Fruit fly (Drosophila melanogaster) whole organism, prepupa: ENCODE results near the gene Dhc93AB.

Experiments used
- CG10669 ChIP-seq: fragments of 200-800 bp; sonication (Bioruptor generic); optimal IDR thresholded peaks from 3 replicates; lab custom pipeline; 2018; ENCODE audit warnings: missing biosample characterization, mild to moderate bottlenecking, missing genetic modification characterization, moderate library complexity
- CG11294 ChIP-seq: fragments of 200-800 bp; sonication (Bioruptor generic); IDR thresholded peaks from 2 replicates; pipeline ENCODE4 v1.3.6; 2022; ENCODE audit warnings: missing biosample characterization, missing genetic modification characterization
- CG11762 ChIP-seq: fragments of 200-800 bp; sonication (Bioruptor generic); optimal IDR thresholded peaks from 3 replicates; lab custom pipeline; 2016; ENCODE audit warnings: missing biosample characterization, missing genetic modification characterization; ENCODE audit not compliant: insufficient read depth
- CG11902 ChIP-seq: fragments of 200-800 bp; sonication (Bioruptor generic); optimal IDR thresholded peaks from 3 replicates; lab custom pipeline; 2016; ENCODE audit warnings: missing biosample characterization, missing genetic modification characterization
- CG34406 ChIP-seq: fragments of 200-800 bp; sonication (Bioruptor generic); optimal IDR thresholded peaks from 3 replicates; lab custom pipeline; 2016; ENCODE audit warnings: missing biosample characterization, missing genetic modification characterization
- CG6808 ChIP-seq: fragments of 200-800 bp; sonication (Bioruptor generic); optimal IDR thresholded peaks from 3 replicates; lab custom pipeline; 2017; ENCODE audit warnings: missing biosample characterization, missing genetic modification characterization, mild to moderate bottlenecking, moderate library complexity, missing genetic modification reagents
- CG6854 ChIP-seq: fragments of 200-800 bp; sonication (Bioruptor generic); optimal IDR thresholded peaks from 2 replicates; lab custom pipeline; 2017; ENCODE audit warnings: missing biosample characterization, mild to moderate bottlenecking, missing genetic modification characterization
- CG8632 ChIP-seq: fragments of 200-800 bp; sonication (Bioruptor generic); optimal IDR thresholded peaks from 3 replicates; lab custom pipeline; 2016; ENCODE audit warnings: missing biosample characterization, missing genetic modification characterization
- Ets21C ChIP-seq: fragments of 200-800 bp; sonication (Bioruptor generic); optimal IDR thresholded peaks from 3 replicates; lab custom pipeline; 2016; ENCODE audit warnings: missing biosample characterization, missing genetic modification characterization
- esn ChIP-seq: fragments of 200-800 bp; sonication (Bioruptor generic); optimal IDR thresholded peaks from 2 replicates; lab custom pipeline; 2016; ENCODE audit warnings: missing biosample characterization, mild to moderate bottlenecking, missing genetic modification characterization, moderate library complexity
- salr ChIP-seq, 2 experiments: fragments of 200-800 bp; sonication (Bioruptor generic); optimal IDR thresholded peaks; 3 replicates each; lab custom pipeline; 2016 to 2018; ENCODE audit warnings: missing biosample characterization in 2 of 2, missing genetic modification characterization in 2 of 2, mild to moderate bottlenecking in 1 of 2

DNA sequence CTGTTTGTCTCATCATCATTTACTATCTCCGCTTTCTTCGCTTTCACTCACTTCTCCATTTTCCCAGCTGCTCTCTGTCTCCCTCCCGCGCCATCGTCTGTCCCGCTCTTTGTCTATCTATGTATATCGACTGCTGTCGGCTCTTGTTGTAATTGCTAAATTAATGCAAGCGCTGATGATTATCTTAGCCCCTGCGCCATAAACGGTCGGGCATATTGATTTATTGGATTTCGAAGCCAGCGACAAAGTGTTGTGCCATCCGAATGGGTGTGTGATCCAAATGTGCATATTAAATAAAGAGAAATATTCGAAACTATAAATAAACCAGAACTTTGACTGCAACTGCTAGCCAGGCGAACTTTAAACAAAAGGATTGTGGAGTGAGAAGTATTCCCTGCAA lies 51.9 kb downstream of the Dhc93AB start:
- no peak for TF ChIP-seq CG34406 (GFP tag; lab: Kevin White, UChicago)
- TF ChIP-seq CG10669 (GFP tag; lab: Kevin White, UChicago): no peak
- TF ChIP-seq CG11762 (GFP tag; lab: Kevin White, UChicago): no peak
- TF ChIP-seq salr (GFP tag; optimal IDR thresholded peaks at IDR 0.05; lab: Kevin White, UChicago): no peak
- no peak for TF ChIP-seq CG11902
- no peak for TF ChIP-seq Ets21C (GFP tag; lab: Kevin White, UChicago)
- no peak for TF ChIP-seq CG6854 (GFP tag; lab: Kevin White, UChicago)
- no peak for TF ChIP-seq CG8632 (GFP tag; lab: Kevin White, UChicago)
- no peak for TF ChIP-seq CG6808
- no peak for TF ChIP-seq esn
- TF ChIP-seq CG11294 (GFP tag; lab: Robert Waterston, UW): no peak
